Fruit fly (Drosophila melanogaster) whole organism: ENCODE measurements around the gene cDIP.

Experiments used
- CG8478 ChIP-seq: fragments of >200 bp; optimal IDR thresholded peaks from 2 replicates; lab custom pipeline; 2018; ENCODE audit warnings: inconsistent platforms
- Dll ChIP-seq: fragments of >200 bp; optimal IDR thresholded peaks from 2 replicates; lab custom pipeline; 2017
- EcR ChIP-seq, 2 experiments: fragments of >200 bp; optimal IDR thresholded peaks; 2 replicates each; lab custom pipeline; 2017; ENCODE audit warnings: missing biosample characterization in 2 of 2, missing genetic modification characterization in 2 of 2, missing genetic modification reagents in 2 of 2
- pan ChIP-seq: fragments of >200 bp; optimal IDR thresholded peaks from 2 replicates; lab custom pipeline; 2017
- psq ChIP-seq: fragments of >200 bp; optimal IDR thresholded peaks from 2 replicates; lab custom pipeline; 2017
- usp ChIP-seq: fragments of >200 bp; optimal IDR thresholded peaks from 2 replicates; lab custom pipeline; 2017; ENCODE audit warnings: missing biosample characterization, missing genetic modification characterization, mixed read lengths

Gene cDIP

dm6 chr3R:21184373-21185132 is 23.7 kb upstream of the cDIP start:
- TF ChIP-seq usp (GFP tag; lab: Kevin White, UChicago) (no peak), psq (no peak), CG8478 (lab: Kevin White, UChicago) (no peak), Dll (no peak), EcR (GFP tag; optimal IDR thresholded peaks at IDR 0.05; lab: Kevin White, UChicago) (no peak), pan (lab: Kevin White, UChicago) (no peak)

- no peak for TF ChIP-seq pan (lab: Kevin White, UChicago)
- no peak for TF ChIP-seq Dll
- no peak for TF ChIP-seq EcR (GFP tag; optimal IDR thresholded peaks at IDR 0.05; lab: Kevin White, UChicago)
- no peak for TF ChIP-seq psq
- no peak for TF ChIP-seq CG8478 (lab: Kevin White, UChicago)
Observed at dm6 chr3R:21181957-21182356, 21.1 kb upstream of the cDIP start.

DNA sequence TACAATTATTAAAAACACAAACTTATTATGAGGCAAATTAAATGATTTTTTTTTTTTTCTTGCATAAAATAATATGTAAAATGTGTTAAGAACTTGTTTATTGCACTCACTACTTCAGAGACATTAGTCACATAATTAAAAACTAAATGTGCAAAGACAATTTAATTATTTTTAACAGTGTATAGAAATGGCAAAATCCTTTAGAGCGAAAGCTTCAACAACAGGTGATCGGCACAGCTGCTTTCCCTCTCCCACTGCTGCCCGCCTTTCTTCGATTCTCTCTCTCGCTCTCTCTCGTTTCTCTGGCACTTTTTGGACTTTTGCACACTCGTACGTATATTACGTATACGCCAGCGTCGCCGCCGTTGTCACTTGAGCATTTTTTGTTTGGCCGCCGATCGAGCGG is 19.5 kb upstream of the cDIP start:
- TF ChIP-seq Dll (no peak), EcR (GFP tag; optimal IDR thresholded peaks at IDR 0.05; lab: Kevin White, UChicago) (no peak), pan (lab: Kevin White, UChicago) (no peak), CG8478 (lab: Kevin White, UChicago) (no peak), psq (no peak), usp (GFP tag; lab: Kevin White, UChicago) (no peak)

DNA sequence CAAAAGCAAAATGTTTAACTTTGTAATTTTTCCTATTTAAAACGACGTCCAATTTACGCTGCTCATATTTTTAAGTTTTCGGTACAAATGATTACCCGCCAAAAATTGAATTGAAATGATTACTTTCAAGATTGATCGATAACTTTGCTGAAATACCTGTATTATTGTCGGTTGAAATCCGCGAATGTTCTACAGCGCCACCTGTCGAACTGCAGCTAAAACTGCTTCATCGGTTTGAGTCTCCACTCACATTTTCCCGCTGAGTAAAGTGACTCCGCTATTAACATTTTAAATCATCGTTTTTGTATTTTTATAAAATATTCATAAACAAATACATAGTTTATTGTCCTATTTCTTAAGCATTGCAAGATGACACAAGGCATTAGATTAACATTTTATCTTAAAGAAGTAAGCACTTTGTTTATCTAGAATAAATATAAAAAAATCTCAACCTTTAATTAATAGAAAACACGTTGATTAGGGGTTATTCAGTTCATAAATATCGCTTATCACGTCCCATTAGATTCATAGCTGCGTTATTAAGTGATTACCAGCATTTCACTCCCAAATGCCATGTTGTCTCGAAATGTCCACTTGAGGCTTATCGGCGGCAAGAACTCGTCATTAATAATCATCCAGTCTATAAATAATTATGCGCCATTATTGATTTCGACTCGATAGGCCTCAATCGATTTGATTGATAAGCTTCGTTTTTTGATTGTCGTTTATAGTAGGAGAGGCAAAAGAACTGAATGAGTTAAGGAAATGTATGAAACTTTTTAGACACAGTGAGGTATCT is 18.9 kb upstream of the cDIP start:
- TF ChIP-seq usp (GFP tag; lab: Kevin White, UChicago) (no peak), EcR (GFP tag; optimal IDR thresholded peaks at IDR 0.05; lab: Kevin White, UChicago) (no peak), CG8478 (lab: Kevin White, UChicago) (no peak), pan (lab: Kevin White, UChicago) (no peak), psq (no peak), Dll (no peak)

- TF ChIP-seq usp (GFP tag; lab: Kevin White, UChicago): no peak
Observed at dm6 chr3R:21176663-21177145, 15.8 kb upstream of the cDIP start.

DNA sequence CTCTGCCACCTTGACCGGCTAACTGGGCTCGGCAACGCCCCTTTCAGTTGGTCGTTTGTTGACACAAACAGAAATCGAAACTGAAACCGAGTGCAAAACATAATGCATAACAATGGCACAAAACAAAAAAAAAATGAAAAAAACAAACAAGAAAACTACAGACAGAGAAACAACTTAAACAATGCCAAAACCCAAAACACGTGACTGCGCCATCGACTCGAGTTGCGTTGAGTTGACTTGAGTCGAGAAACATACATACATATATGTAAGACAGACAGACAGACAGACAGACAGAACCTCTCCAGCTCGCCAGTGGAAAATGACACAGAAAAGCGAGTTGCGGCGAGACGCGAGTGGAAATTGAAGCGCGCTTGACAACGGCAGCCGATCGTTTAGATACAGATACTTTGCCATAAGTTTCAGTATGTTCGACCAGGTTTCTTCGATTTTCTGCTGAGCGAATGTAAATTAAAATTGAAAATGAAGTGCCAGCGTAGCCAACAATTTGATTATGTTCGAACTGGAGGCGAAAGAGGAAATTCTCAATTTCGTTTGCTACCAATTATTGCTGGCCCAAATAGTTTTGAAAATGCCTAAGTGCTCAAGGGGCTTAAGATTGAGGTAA is 8.7 kb upstream of the cDIP start:
- TF ChIP-seq usp (GFP tag; lab: Kevin White, UChicago): no peak

dm6 chr3R:21168105-21168504 is 7.2 kb upstream of the cDIP start, which contains the start of gene Snmp1:
TSS of gene Snmp1 (minus strand) at chr3R:21168205.
- no peak for TF ChIP-seq CG8478 (lab: Kevin White, UChicago)
- no peak for TF ChIP-seq EcR (GFP tag; optimal IDR thresholded peaks at IDR 0.05; lab: Kevin White, UChicago)
- TF ChIP-seq psq: no peak
- no peak for TF ChIP-seq usp (GFP tag; lab: Kevin White, UChicago)
- TF ChIP-seq Dll: no peak
- TF ChIP-seq pan (lab: Kevin White, UChicago): no peak

DNA sequence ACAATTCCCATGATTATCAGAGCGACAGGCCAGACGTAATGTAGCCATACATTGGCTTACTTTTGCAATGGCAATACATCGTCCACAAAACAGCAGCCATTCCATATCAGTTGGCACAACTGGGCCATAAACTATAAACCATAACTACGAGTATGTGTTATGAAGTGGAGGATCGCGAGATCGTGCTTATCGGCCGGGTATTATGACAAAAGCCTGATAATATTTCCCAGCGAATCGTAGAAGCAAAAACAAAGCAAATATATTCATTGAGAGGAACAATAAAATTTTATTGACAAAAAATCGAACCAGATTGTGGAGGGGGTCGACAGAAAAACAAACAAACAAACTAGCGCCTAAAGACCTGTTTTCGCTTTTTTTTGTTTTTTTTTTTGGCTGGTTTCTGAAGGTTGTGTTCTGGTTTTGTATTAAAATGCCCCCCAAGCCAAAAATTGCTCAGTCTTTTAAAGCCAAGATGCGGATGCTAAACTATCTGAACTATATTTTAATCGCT is 2.5 kb upstream of the cDIP start, which contains the start of gene CG5810:
Gene CG5810, plus strand, starts transcription at position 461 of the 511 bp plus-strand sequence.
- TF ChIP-seq psq (no peak), EcR (GFP tag; optimal IDR thresholded peaks at IDR 0.05; lab: Kevin White, UChicago) (no peak), pan (lab: Kevin White, UChicago) (no peak), CG8478 (lab: Kevin White, UChicago) (no peak), usp (GFP tag; lab: Kevin White, UChicago) (no peak), Dll (no peak)

DNA sequence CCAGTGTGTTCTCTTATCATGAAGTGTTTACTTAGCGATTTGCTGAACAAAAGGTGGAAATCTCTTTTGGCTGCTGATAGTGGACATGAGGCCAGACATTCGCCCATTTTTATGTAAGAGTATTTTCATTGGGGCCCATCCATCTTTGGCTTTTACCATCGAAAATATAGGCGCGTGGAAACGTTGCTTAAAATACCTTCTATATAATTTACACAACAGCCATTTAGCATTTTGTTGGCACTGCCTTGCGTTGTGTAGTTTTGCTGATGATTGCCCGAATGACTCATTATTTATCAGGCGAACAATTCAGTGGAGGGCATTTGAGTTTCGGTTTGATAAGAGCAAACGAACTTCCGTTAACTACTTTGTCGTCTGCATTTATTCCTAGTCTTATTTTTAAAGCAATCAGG is 733 bp upstream of the cDIP start:
- no peak for TF ChIP-seq usp (GFP tag; lab: Kevin White, UChicago)

- TF ChIP-seq pan (lab: Kevin White, UChicago) (no peak), Dll (no peak), EcR (GFP tag; optimal IDR thresholded peaks at IDR 0.05; lab: Kevin White, UChicago) (no peak), CG8478 (lab: Kevin White, UChicago) (no peak), psq (no peak), usp (GFP tag; lab: Kevin White, UChicago) (no peak)
Observed at dm6 chr3R:21158643-21159042, 2.2 kb downstream of the cDIP start.

- TF ChIP-seq CG8478 (lab: Kevin White, UChicago): no peak
- TF ChIP-seq Dll: no peak
- no peak for TF ChIP-seq psq
- no peak for TF ChIP-seq EcR (GFP tag; optimal IDR thresholded peaks at IDR 0.05; lab: Kevin White, UChicago)
- TF ChIP-seq pan (lab: Kevin White, UChicago): no peak
- no peak for TF ChIP-seq usp (GFP tag; lab: Kevin White, UChicago)
Observed at dm6 chr3R:21156572-21157480, 4.1 kb downstream of the cDIP start.
